Fruit fly (Drosophila melanogaster): Measurements from ENCODE around the gene CG44227.

The CG44227 gene

dm6 chr3R:8654058-8654457 lies 30.9 kb downstream of the CG44227 start:
- TF ChIP-seq CG17801 (GFP tag; optimal IDR thresholded peaks at IDR 0.05; ENCODE audit: partially characterized antibody), result no peak

DNA sequence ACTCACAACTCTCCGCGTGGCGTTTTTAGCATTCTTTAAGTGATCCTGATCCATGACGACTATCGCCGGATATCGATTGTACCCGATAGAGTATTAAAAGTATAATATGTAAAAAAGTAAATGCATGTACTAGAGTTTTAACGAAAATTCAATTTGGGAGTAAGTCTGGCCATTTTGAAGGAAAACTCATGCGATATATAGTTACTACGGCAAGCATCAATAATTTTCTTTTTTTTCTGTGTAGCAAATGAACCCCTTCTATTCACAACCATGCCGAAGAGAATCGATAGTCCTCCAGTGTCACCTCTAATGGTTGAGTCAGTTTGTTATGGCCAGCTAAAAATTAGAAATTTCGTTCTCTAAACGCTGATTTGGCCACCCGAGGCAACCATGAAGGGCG lies 32.2 kb downstream of the CG44227 start, which contains the start of the genes Sys1 and Dhod:
TSS of gene Sys1 (plus strand) at position 91 of the 400 bp plus-strand sequence.
TSS of gene Dhod (minus strand) at position 186 of the 400 bp plus-strand sequence.
- peak; percentile 79 for TF ChIP-seq CG17801 (GFP tag; optimal IDR thresholded peaks at IDR 0.05; ENCODE audit: partially characterized antibody)

DNA sequence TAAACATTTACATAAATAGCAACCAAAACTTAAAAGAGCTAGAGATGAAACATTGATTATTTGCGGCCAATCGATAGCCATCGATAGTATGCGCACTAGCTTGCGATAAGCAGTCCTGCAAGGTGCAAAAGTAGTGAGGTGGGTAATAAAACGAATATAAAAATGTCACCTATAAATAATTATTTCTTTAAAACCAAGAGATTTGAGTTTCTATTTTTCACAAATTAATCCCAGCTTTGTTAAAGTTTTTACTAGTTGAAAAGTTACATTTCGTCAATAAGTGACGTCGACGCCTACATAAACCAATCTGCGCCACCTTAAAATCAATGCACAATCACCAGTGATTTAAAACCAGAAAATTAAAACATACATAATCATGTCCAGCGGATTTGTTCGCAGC lies 34.2 kb downstream of the CG44227 start, which contains the start of the genes Mkk4 and SLIRP2:
TSS of gene Mkk4 (minus strand) at position 56 of the 400 bp plus-strand sequence.
TSS of gene SLIRP2 (plus strand) at position 344 of the 400 bp plus-strand sequence.
- peak; percentile 99 for TF ChIP-seq CG17801 (GFP tag; optimal IDR thresholded peaks at IDR 0.05; ENCODE audit: partially characterized antibody)

- no peak for TF ChIP-seq CG17801 (GFP tag; optimal IDR thresholded peaks at IDR 0.05; ENCODE audit: partially characterized antibody)
These were observed 39.3 kb downstream of the CG44227 start, which contains the start of gene Cyp313b1 for dm6 chr3R:8645580-8646220. TSS of gene Cyp313b1 (minus strand) at chr3R:8645650.

DNA sequence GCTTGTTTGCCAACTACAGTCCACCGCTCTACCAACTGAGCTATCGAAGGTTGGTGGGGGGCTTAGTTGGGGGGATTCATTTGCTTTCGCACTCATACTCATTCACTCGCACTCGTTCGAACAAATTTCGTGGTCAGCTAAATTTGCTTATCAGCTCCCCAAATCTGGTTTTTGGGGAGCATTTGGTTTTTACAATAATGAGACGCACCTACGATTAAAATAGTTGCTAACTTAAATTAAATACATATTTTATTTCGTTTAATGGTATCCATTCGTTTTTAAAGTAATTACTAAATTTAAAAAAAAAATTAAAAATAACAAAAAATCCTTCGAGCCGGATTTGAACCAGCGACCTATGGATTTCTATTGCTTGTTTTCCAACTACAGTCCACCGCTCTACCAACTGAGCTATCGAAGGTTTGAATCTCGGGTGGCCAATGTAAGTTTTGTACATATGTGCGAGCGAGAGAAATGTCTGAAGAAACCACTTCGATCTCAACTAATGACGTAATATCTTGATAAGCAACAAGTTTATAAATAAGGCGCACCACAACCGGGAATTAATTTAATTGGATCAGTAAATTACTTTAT lies 42.5 kb downstream of the CG44227 start:
- TF ChIP-seq CG17801 (GFP tag; optimal IDR thresholded peaks at IDR 0.05; ENCODE audit: partially characterized antibody), result no peak

dm6 chr3R:8638629-8639028 lies 46.3 kb downstream of the CG44227 start:
- TF ChIP-seq CG17801 (GFP tag; optimal IDR thresholded peaks at IDR 0.05; ENCODE audit: partially characterized antibody), result no peak

dm6 chr3R:8635778-8636177 lies 49.2 kb downstream of the CG44227 start, which contains the start of gene Or85e:
TSS of gene Or85e (minus strand) at chr3R:8635878.
- no peak for TF ChIP-seq CG17801 (GFP tag; optimal IDR thresholded peaks at IDR 0.05; ENCODE audit: partially characterized antibody)
